Fruit fly (Drosophila melanogaster): ENCODE data around the gene Dic1.

DNA sequence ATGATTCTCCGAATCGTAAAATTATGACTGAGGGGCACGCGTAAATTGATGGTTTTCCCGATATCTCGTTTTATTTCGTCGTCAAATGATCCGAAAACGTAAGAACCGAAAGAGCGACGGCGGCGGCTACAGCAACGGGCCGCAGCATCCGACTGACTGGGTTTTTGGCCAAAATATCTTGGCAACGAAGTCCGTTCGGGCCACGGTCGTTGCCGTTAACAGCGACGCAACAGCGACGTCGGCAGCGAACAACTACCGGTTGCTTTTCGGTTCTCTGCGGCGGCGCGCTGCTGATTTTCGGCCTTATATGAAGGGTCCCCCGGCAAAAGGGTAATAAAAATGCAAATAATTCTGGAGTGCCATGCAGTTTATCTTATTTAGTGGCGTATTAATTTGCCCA is 30.7 kb upstream of the Dic1 start, which contains the start of gene PK2-R2:
- TF ChIP-seq Hr39 (GFP tag; optimal IDR thresholded peaks at IDR 0.05) (no peak), CG3919 (GFP tag; optimal IDR thresholded peaks at IDR 0.05) (no peak), CG32006 (GFP tag; optimal IDR thresholded peaks at IDR 0.05) (no peak), Gug (GFP tag; IDR thresholded peaks at IDR 0.05) (no peak), CG6854 (GFP tag; optimal IDR thresholded peaks at IDR 0.05) (no peak), dsx (GFP tag; optimal IDR thresholded peaks at IDR 0.05; ENCODE audit: poor library complexity, severe bottlenecking) (no peak), topi (GFP tag; optimal IDR thresholded peaks at IDR 0.05) (no peak), CG10631 (GFP tag; optimal IDR thresholded peaks at IDR 0.05) (no peak)

Measured in whole organism, prepupa.